Fruit fly (Drosophila melanogaster) whole organism, wandering third instar larva: ENCODE results near the gene CG17140.

ENCODE experiments used
- Rel ChIP-seq, 2 experiments: fragments of 200-800 bp; sonication (Bioruptor generic) in 1 of 2; optimal IDR thresholded peaks; 2 replicates in 1 of 2; 3 replicates in 1 of 2; lab custom pipeline; 2016 to 2019; ENCODE audit warnings: mild to moderate bottlenecking in 2 of 2, missing biosample characterization in 2 of 2, missing genetic modification characterization in 2 of 2, moderate library complexity in 1 of 2
- dmrt93B ChIP-seq: fragments of 200-800 bp; sonication (Bioruptor generic); optimal IDR thresholded peaks from 2 replicates; lab custom pipeline; 2018; ENCODE audit warnings: missing biosample characterization, mild to moderate bottlenecking, missing genetic modification characterization
- ey ChIP-seq: fragments of 200-800 bp; sonication (Bioruptor generic); optimal IDR thresholded peaks from 2 replicates; lab custom pipeline; 2016; ENCODE audit warnings: missing biosample characterization, missing genetic modification characterization
- h ChIP-seq: fragments of 200-800 bp; sonication (Bioruptor generic); optimal IDR thresholded peaks from 3 replicates; lab custom pipeline; 2016; ENCODE audit warnings: missing biosample characterization, mild to moderate bottlenecking, missing genetic modification characterization
- pan ChIP-seq: fragments of >200 bp; optimal IDR thresholded peaks from 2 replicates; lab custom pipeline; 2017
- tai ChIP-seq: sonication (Bioruptor generic); optimal IDR thresholded peaks from 2 replicates; lab custom pipeline; 2016; ENCODE audit warnings: missing biosample characterization, missing genetic modification characterization

DNA sequence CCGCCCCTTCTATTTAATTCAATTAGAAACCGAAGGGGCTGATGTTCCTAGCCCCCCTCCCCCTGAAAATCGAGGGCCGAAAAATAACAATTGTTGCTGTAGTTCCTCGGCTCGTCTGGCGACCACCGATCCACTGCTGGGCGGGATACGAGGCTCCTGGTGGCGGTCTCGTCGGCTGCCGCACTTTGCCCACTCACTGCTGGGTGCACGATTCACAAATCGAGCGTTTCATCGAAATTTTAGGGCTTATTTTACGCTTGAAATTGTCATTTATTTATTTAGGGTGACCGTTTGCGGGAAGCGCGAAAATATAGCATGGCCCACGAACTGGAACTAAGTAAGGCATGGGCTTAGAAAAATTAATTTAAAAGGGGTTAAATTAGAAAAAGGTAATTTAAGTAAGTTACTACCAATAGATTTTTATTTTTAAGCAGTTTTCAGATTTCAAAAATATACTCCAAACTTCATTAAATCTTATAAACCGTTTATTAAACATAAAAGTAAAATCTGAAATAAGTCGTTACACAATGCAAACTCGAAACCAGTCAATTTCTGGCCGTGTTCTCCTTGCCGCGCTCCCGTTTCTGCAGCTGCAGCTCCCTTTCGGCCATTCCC is 11.0 kb upstream of the CG17140 start, which contains the start of gene Dnz1:
- TF ChIP-seq pan (lab: Kevin White, UChicago) (no peak), dmrt93B (GFP tag; lab: Kevin White, UChicago) (no peak), ey (peak; percentile 43), h (GFP tag; lab: Kevin White, UChicago) (peak; percentile 11), Rel (GFP tag; optimal IDR thresholded peaks at IDR 0.05; lab: Kevin White, UChicago) (no peak), Rel (tag; optimal IDR thresholded peaks at IDR 0.05; lab: Kevin White, UChicago) (no peak), tai (GFP tag; lab: Kevin White, UChicago) (no peak)
